Worm (Caenorhabditis elegans): Measurements from ENCODE around the gene R07B7.9.

DNA sequence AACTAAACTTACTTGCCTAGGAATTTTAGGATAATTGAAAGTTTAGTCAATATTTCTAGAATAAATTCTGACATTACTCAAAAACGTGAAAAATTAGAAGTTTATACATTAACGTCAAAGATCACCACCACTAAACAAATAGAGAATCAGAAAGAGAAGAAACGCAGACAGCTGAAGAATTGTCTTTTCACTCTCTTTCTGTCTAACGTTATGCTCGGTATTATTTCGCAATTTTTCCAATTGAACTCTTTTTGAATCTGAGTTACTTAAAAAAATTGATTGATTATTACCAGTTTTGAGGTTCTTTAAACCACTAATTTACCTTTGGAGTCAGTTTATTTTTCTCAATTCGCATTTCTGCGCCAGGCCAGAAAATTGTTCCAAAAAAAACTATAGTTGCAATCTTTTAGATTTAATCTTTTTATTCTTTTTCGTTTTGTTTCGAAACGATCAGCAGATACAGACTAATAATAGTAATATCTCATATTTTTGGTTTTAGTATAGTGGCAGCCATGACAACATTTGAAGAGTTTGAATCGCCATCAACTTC lies 20.7 kb upstream of the R07B7.9 start, which contains the start of gene nhr-154:
- TF ChIP-seq nhr-11 (tag; optimal IDR thresholded peaks at IDR 0.05), result no peak
- no peak for TF ChIP-seq mdl-1 (tag; optimal IDR thresholded peaks at IDR 0.05)
- TF ChIP-seq ama-1 (optimal IDR thresholded peaks at IDR 0.05), result no peak
- no peak for TF ChIP-seq lin-13 (GFP tag; optimal IDR thresholded peaks at IDR 0.05)
- TF ChIP-seq fkh-4 (tag; optimal IDR thresholded peaks at IDR 0.05; ENCODE audit: borderline replicate concordance), result no peak
- no peak for TF ChIP-seq pqm-1 (tag; optimal IDR thresholded peaks at IDR 0.05)
- TF ChIP-seq mab-9 (GFP tag; IDR thresholded peaks at IDR 0.05), result no peak

Measured in whole organism, L1 larva.